Fruit fly (Drosophila melanogaster): Measurements from ENCODE around the gene CG10898.

dm6 chr3R:11569993-11570392, 12.4 kb downstream of the CG10898 start:
- TF ChIP-seq fru (GFP tag; optimal IDR thresholded peaks at IDR 0.05) (no peak), Mio (GFP tag; optimal IDR thresholded peaks at IDR 0.05) (no peak), h (GFP tag; optimal IDR thresholded peaks at IDR 0.05) (no peak), dmrt93B (GFP tag; optimal IDR thresholded peaks at IDR 0.05) (no peak), rgr (GFP tag; optimal IDR thresholded peaks at IDR 0.05) (no peak)
